Worm (Caenorhabditis elegans): ENCODE measurements around the gene cest-5.1.

DNA sequence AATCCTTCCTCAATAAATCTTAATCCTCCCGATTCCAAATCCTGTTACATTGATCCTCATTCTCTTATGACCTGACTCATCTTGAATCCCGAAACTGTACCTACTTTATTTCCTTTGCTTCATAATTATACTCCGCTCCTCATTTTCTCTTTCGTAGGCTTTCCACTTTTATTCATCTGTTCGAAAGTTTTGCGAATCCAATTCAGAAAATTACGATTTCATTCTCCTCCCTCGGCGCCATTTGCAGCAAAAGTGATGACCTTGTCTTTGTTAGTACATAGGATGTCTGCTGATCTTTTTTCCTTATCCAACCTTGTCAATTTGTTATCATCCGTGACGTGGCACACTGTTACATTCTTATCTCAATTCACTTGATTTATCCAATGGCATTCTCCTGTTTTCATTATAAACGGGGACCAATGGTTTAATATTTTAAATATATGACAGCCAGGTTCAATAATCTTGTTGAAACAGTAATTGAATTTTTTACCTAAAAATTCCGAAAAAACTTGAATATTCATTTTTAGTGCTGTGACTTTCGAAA lies 21.0 kb upstream of the cest-5.1 start:
- TF ChIP-seq lsy-2 (tag; optimal IDR thresholded peaks at IDR 0.05) (no peak), ztf-4 (tag; optimal IDR thresholded peaks at IDR 0.05) (no peak)
